Worm (Caenorhabditis elegans) whole organism, young adult: ENCODE results near the gene C09F12.3.

Experiments
- B0035.1 ChIP-seq: sonication (generic microtip); optimal IDR thresholded peaks from 2 replicates; lab custom pipeline; 2016; ENCODE audit warnings: missing genetic modification characterization, mild to moderate bottlenecking, missing compliant biosample characterization, missing genotype, missing genetic modification reagents
- F49E8.2 ChIP-seq: sonication (generic microtip); optimal IDR thresholded peaks from 3 replicates; lab custom pipeline; 2017; ENCODE audit warnings: missing genetic modification characterization, mild to moderate bottlenecking, missing compliant biosample characterization, antibody characterized with exemption, moderate library complexity; ENCODE audit not compliant: insufficient read depth
- aptf-3 ChIP-seq: fragments of 200-800 bp; sonication (Bioruptor generic); IDR thresholded peaks from 2 replicates; pipeline ENCODE4 v1.3.6; 2022; ENCODE audit warnings: missing genetic modification characterization, missing compliant biosample characterization
- ceh-79 ChIP-seq: sonication (generic microtip); optimal IDR thresholded peaks from 2 replicates; lab custom pipeline; 2017; ENCODE audit warnings: mild to moderate bottlenecking, missing genetic modification characterization, missing compliant biosample characterization
- mel-28 ChIP-seq: sonication (generic microtip); optimal IDR thresholded peaks from 2 replicates; lab custom pipeline; 2016; ENCODE audit warnings: borderline replicate concordance, mild to moderate bottlenecking, missing genetic modification characterization, missing compliant biosample characterization
- tlf-1 ChIP-seq: fragments of 200-800 bp; sonication (Bioruptor generic); optimal IDR thresholded peaks from 2 replicates; lab custom pipeline; 2018; ENCODE audit warnings: mild to moderate bottlenecking, missing genetic modification characterization, missing compliant biosample characterization
- unc-130 ChIP-seq: sonication (generic microtip); optimal IDR thresholded peaks from 2 replicates; lab custom pipeline; 2016; ENCODE audit warnings: missing genetic modification reagents, missing genetic modification characterization, missing compliant biosample characterization
- unc-62 ChIP-seq: fragments of 150-350 bp; optimal IDR thresholded peaks from 2 replicates; lab custom pipeline; 2014; ENCODE audit warnings: missing biosample characterization, missing genetic modification reagents, missing genetic modification characterization
- ztf-22 ChIP-seq: fragments of 200-800 bp; sonication (Bioruptor generic); optimal IDR thresholded peaks from 2 replicates; lab custom pipeline; 2018; ENCODE audit warnings: mild to moderate bottlenecking, missing genetic modification characterization, moderate library complexity, missing compliant biosample characterization

ce11 chrX:11016100-11016499 lies 26.6 kb downstream of the C09F12.3 start, which contains the start of gene egl-15:
- no peak for TF ChIP-seq tlf-1
- no peak for TF ChIP-seq F49E8.2 (tag; lab: Kevin White, UChicago)
- no peak for TF ChIP-seq mel-28 (tag; lab: Kevin White, UChicago)
- TF ChIP-seq ztf-22 (GFP tag; lab: Kevin White, UChicago) = no peak
- TF ChIP-seq ceh-79 (tag; lab: Kevin White, UChicago) = no peak
- no peak for TF ChIP-seq unc-62
- TF ChIP-seq aptf-3 (GFP tag; lab: Robert Waterston, UW) = no peak
- no peak for TF ChIP-seq B0035.1 (tag; lab: Kevin White, UChicago)
- no peak for TF ChIP-seq unc-130 (GFP tag; lab: Kevin White, UChicago)
